Worm (Caenorhabditis elegans): ENCODE measurements around the gene sri-4.

ce11 chrV:761882-762281 is 13.7 kb downstream of the sri-4 start, which contains the start of gene C05E4.12:
- TF ChIP-seq pag-3 (tag; optimal IDR thresholded peaks at IDR 0.05; ENCODE audit: borderline replicate concordance) (no peak), ceh-2 (tag; optimal IDR thresholded peaks at IDR 0.05) (no peak), sox-2 (GFP tag; IDR thresholded peaks at IDR 0.05) (no peak), sox-4 (tag; optimal IDR thresholded peaks at IDR 0.05) (no peak), nhr-11 (tag; optimal IDR thresholded peaks at IDR 0.05) (no peak), nhr-232 (tag; optimal IDR thresholded peaks at IDR 0.05) (no peak), ceh-18 (tag; optimal IDR thresholded peaks at IDR 0.05) (no peak), pros-1 (tag; optimal IDR thresholded peaks at IDR 0.05) (no peak), tbx-2 (tag; optimal IDR thresholded peaks at IDR 0.05) (no peak), lim-6 (tag; optimal IDR thresholded peaks at IDR 0.05) (no peak), rnt-1 (tag; optimal IDR thresholded peaks at IDR 0.05) (no peak)
